Worm (Caenorhabditis elegans): Measurements from ENCODE around the gene Y54G2A.26.
A peak's percentile ranks its signal among the peaks of the same experiment; 100 is the strongest.

The Y54G2A.26 gene

DNA sequence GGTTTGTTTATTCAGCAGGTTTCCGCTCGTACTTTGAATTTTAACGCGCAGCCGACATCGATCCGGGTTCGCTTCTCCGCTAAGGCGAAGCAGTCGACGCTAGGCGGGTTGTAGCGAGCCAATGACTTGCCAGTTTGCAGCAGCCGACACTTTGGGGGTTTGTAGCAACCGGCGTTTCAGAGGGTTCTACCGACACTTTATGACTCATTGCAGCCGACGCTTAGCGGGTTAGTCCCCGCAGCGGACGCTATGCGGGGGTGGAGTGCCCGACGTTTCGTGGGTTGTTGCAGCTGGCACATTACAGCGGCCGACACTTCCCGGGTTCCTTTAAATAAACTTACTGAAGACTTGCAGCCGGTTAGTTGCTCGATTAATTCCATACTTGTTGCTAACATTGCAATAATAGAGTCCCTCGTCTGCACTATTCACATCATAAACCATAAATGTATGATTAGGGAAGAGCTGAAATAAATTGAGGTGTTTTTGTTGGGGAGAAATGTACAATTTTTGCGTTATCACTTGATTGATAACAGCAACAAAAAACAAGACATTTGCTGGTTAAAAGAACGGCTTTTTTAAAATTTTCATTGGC lies 25.8 kb downstream of the Y54G2A.26 start, which contains the start of gene Y54G2A.57:
TSS of gene Y54G2A.57 (plus strand) at position 542 of the 592 bp plus-strand sequence.
- no peak for TF ChIP-seq elt-1 (tag; optimal IDR thresholded peaks at IDR 0.05; ENCODE audit: borderline replicate concordance, insufficient read depth)
- TF ChIP-seq drap-1 (GFP tag; optimal IDR thresholded peaks at IDR 0.05), result no peak
- no peak for TF ChIP-seq nhr-12 (tag; optimal IDR thresholded peaks at IDR 0.05)
- TF ChIP-seq nhr-76 (tag; optimal IDR thresholded peaks at IDR 0.05), result no peak
- no peak for TF ChIP-seq ztf-11 (tag; optimal IDR thresholded peaks at IDR 0.05)
- TF ChIP-seq unc-39 (tag; optimal IDR thresholded peaks at IDR 0.05), result no peak
- TF ChIP-seq mls-2 (tag; optimal IDR thresholded peaks at IDR 0.05), result no peak
- no peak for TF ChIP-seq cnd-1 (tag; optimal IDR thresholded peaks at IDR 0.05)
- no peak for TF ChIP-seq ham-2 (GFP tag; optimal IDR thresholded peaks at IDR 0.05)
- no peak for TF ChIP-seq mep-1 (tag; optimal IDR thresholded peaks at IDR 0.05)
- TF ChIP-seq sptf-1 (tag; optimal IDR thresholded peaks at IDR 0.05), result no peak
- no peak for TF ChIP-seq unc-62 (GFP tag; optimal IDR thresholded peaks at IDR 0.05)
- no peak for TF ChIP-seq ceh-43 (GFP tag; optimal IDR thresholded peaks at IDR 0.05)

DNA sequence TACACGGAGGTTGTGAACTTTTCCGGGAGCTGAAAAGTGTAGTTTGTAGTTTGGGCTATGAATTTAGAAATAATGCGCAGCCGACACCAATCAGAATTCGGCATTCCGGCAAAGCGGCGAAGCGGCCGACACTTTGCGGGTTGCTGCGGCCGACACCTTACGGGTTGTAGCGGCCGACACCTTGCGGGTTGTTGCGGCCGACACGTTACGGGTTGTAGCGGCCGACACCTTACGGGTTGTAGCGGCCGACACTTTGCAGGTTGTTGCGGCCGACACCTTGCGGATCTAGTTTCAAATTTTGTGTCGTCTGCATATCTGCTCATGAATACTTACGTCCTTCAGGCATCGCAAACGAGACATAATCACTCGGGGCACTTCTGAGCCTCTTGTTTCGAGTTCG lies 28.4 kb downstream of the Y54G2A.26 start:
- TF ChIP-seq flh-1 (GFP tag; optimal IDR thresholded peaks at IDR 0.05) (no peak), elt-1 (tag; optimal IDR thresholded peaks at IDR 0.05; ENCODE audit: borderline replicate concordance, insufficient read depth) (no peak), ceh-83 (GFP tag; optimal IDR thresholded peaks at IDR 0.05) (no peak), pha-4 (tag; optimal IDR thresholded peaks at IDR 0.05) (no peak), mab-5 (tag; optimal IDR thresholded peaks at IDR 0.05) (no peak), hlh-1 (tag; optimal IDR thresholded peaks at IDR 0.05) (no peak), blmp-1 (tag; optimal IDR thresholded peaks at IDR 0.05) (no peak)

DNA sequence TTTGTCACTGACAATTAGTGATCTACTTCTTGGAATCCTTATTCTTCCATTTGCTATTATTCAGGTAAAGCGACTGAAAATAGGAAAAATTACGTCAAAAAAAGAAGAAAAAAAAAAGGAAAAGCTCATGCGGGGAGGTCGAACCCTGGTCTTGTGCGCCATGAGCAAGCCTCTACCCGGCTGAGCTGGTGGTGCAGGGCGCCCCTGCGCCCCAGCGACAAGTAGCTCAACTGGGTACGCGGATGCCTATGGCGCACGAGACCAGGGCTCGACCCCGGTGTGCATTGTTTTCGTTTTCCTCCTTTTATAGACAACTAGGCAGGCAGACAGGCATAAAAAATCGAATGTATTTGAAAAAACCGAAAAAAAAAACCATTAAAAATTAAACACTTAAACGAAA lies 35.0 kb downstream of the Y54G2A.26 start:
- TF ChIP-seq lsy-2 (tag; optimal IDR thresholded peaks at IDR 0.05) (no peak), snpc-4 (tag; optimal IDR thresholded peaks at IDR 0.05) (no peak), sem-2 (GFP tag; optimal IDR thresholded peaks at IDR 0.05) (no peak)

DNA sequence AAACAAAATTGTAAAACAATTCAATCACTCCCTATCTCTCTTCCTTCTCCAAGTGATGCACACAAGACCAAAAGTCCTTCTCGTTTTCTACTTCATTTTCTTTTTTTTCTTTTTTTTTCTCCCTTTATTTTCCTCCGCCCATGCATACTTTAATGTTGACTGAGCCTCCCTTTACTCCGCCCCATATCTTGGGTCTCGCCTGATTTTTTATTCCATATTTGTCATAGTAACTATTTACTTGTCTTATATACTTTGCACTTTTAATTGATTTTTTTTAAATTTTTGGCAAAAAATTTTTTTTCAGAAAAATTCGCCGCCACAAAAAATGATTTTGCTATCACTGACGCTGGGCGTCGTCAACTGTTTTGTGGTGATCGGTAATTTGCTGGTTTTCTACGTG lies 35.5 kb downstream of the Y54G2A.26 start, which contains the start of gene ser-6:
TSS of gene ser-6 (plus strand) at position 301 of the 400 bp plus-strand sequence.
- TF ChIP-seq unc-62 (GFP tag; optimal IDR thresholded peaks at IDR 0.05) (no peak), ztf-11 (tag; optimal IDR thresholded peaks at IDR 0.05) (no peak), mab-5 (tag; optimal IDR thresholded peaks at IDR 0.05) (no peak), ces-1 (GFP tag; optimal IDR thresholded peaks at IDR 0.05) (peak; percentile 35), nhr-28 (tag; optimal IDR thresholded peaks at IDR 0.05) (no peak)
